Worm (Caenorhabditis elegans) whole organism, L2 larva: ENCODE data around the gene sysm-1.

Experiments
- F13H6.1 ChIP-seq: sonication (generic microtip); optimal IDR thresholded peaks from 2 replicates; lab custom pipeline; 2016; ENCODE audit warnings: missing genetic modification characterization, missing compliant biosample characterization
- R02D3.7 ChIP-seq: fragments of 150-350 bp; optimal IDR thresholded peaks from 2 replicates; lab custom pipeline; 2014; ENCODE audit warnings: missing biosample characterization, missing genetic modification characterization
- alr-1 ChIP-seq: fragments of 150-350 bp; optimal IDR thresholded peaks from 2 replicates; lab custom pipeline; 2014; ENCODE audit warnings: missing biosample characterization, missing genetic modification characterization
- blmp-1 ChIP-seq: sonication (generic microtip); optimal IDR thresholded peaks from 2 replicates; lab custom pipeline; 2017; ENCODE audit warnings: missing genetic modification characterization, mild to moderate bottlenecking, missing compliant biosample characterization, antibody characterized with exemption, moderate library complexity; ENCODE audit not compliant: insufficient read depth
- ceh-16 ChIP-seq: fragments of 150-350 bp; optimal IDR thresholded peaks from 2 replicates; lab custom pipeline; 2014; ENCODE audit warnings: missing biosample characterization, missing genetic modification characterization
- egl-27 ChIP-seq: sonication (generic microtip); optimal IDR thresholded peaks from 3 replicates; lab custom pipeline; 2017; ENCODE audit warnings: missing biosample characterization, missing genetic modification reagents, missing genetic modification characterization
- lin-11 ChIP-seq: fragments of 150-350 bp; sonication (generic microtip); optimal IDR thresholded peaks from 2 replicates; lab custom pipeline; 2014; ENCODE audit warnings: missing biosample characterization, missing genetic modification characterization, inconsistent platforms, mixed read lengths
- lin-13 ChIP-seq: fragments of 150-350 bp; optimal IDR thresholded peaks from 2 replicates; lab custom pipeline; 2014; ENCODE audit warnings: missing biosample characterization, missing genetic modification reagents, missing genetic modification characterization
- mdl-1 ChIP-seq, 2 experiments: fragments of 150-350 bp in 1 of 2; sonication (generic microtip) in 1 of 2; optimal IDR thresholded peaks; 2 replicates each; lab custom pipeline; 2017; ENCODE audit warnings: missing biosample characterization in 2 of 2, missing genetic modification characterization in 2 of 2
- nhr-237 ChIP-seq: fragments of 150-350 bp; optimal IDR thresholded peaks from 2 replicates; lab custom pipeline; 2014; ENCODE audit warnings: missing biosample characterization, missing genetic modification characterization
- peb-1 ChIP-seq: fragments of 150-350 bp; optimal IDR thresholded peaks from 2 replicates; lab custom pipeline; 2014; ENCODE audit warnings: missing biosample characterization, missing genetic modification characterization
- skn-1 ChIP-seq: sonication (generic microtip); optimal IDR thresholded peaks from 2 replicates; lab custom pipeline; 2017; ENCODE audit warnings: missing biosample characterization, missing genetic modification characterization
- unc-39 ChIP-seq: fragments of 150-350 bp; optimal IDR thresholded peaks from 2 replicates; lab custom pipeline; 2014; ENCODE audit warnings: missing biosample characterization, missing genetic modification characterization
- unc-62 ChIP-seq: fragments of 150-350 bp; optimal IDR thresholded peaks from 2 replicates; lab custom pipeline; 2014; ENCODE audit warnings: missing biosample characterization, missing genetic modification reagents, missing genetic modification characterization

DNA sequence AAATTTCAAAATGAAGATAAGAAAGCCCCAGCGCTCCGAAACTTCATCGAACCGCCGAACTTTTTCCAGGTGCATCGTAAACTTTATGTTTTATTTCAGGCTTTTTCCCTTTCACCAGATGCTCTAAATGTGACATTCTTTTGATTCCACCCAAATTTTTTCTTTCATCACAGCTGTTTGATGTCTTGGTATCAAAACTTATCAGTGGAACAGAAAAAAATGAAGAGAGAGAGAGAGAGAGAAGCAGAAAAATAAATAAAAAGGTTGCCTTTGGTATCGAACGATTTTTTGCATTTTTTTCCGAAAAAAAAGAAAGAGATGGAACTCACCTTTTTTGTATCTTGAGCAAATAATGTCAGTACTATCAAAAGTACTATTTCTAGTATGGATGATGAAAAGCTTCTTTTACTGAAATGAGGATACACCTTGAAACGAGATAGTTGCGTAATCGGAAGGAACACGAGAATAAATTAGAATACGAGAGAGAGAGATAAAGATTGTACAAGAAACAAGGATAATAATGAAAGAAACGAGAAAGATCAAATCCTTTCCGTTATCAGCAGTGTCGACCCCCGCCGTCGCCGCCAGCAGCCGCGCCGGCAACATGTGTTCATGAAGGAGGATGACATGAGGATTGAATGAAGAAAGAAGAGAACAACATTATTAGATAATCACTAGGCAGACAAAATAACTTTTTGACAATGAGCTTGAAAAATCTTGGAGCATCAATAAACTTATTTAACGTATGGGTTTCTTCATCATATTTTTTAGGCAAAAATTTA is 6.7 kb downstream of the sysm-1 start:
- no peak for TF ChIP-seq unc-39 (tag; lab: Kevin White, UChicago)
- no peak for TF ChIP-seq unc-62
- TF ChIP-seq blmp-1, result no peak
- no peak for TF ChIP-seq lin-11 (tag; lab: Kevin White, UChicago)
- TF ChIP-seq alr-1 (tag; lab: Kevin White, UChicago), result no peak
- peak; percentile 3 for TF ChIP-seq F13H6.1 (tag; lab: Kevin White, UChicago)
- TF ChIP-seq nhr-237 (tag; lab: Kevin White, UChicago), result no peak
- no peak for TF ChIP-seq egl-27
- TF ChIP-seq R02D3.7 (tag; lab: Kevin White, UChicago), result no peak
- no peak for TF ChIP-seq mdl-1 (tag; optimal IDR thresholded peaks at IDR 0.05; lab: Kevin White, UChicago)
- no peak for TF ChIP-seq skn-1 (tag; lab: Kevin White, UChicago)
- no peak for TF ChIP-seq peb-1
- TF ChIP-seq lin-13 (GFP tag; lab: Kevin White, UChicago), result no peak
- TF ChIP-seq ceh-16 (tag; lab: Kevin White, UChicago), result no peak
